Fruit fly (Drosophila melanogaster) whole organism, embryonic: ENCODE data around the gene CG15282.
A peak's percentile ranks its signal among the peaks of the same experiment; 100 is the strongest.

Experiments
- Abd-B ChIP-seq: fragments of 200-800 bp; sonication (Bioruptor generic); optimal IDR thresholded peaks from 2 replicates; lab custom pipeline; 2018; ENCODE audit warnings: missing biosample characterization, mild to moderate bottlenecking, missing genetic modification characterization, moderate library complexity
- Ada2b ChIP-seq: fragments of 200-800 bp; sonication (Bioruptor generic); IDR thresholded peaks from 2 replicates; pipeline ENCODE4 v1.3.6; 2022; ENCODE audit warnings: missing biosample characterization, missing genetic modification characterization
- Atf6 ChIP-seq: fragments of 200-800 bp; sonication (Bioruptor generic); IDR thresholded peaks from 2 replicates; pipeline ENCODE4 v1.3.6; 2022; ENCODE audit warnings: missing biosample characterization, missing genetic modification characterization
- BEAF-32 ChIP-seq: fragments of 200-800 bp; sonication (Bioruptor generic); optimal IDR thresholded peaks from 3 replicates; lab custom pipeline; 2017; ENCODE audit warnings: missing biosample characterization, missing genetic modification characterization, mild to moderate bottlenecking, moderate library complexity, missing genetic modification reagents
- CG1024 ChIP-seq: fragments of 200-800 bp; sonication (Bioruptor generic); IDR thresholded peaks from 2 replicates; pipeline ENCODE4 v1.3.6; 2022; ENCODE audit warnings: missing biosample characterization, missing genetic modification characterization
- CG10267 ChIP-seq: fragments of 200-800 bp; sonication (Bioruptor generic); optimal IDR thresholded peaks from 2 replicates; lab custom pipeline; 2018; ENCODE audit warnings: missing biosample characterization, mild to moderate bottlenecking, missing genetic modification characterization, moderate library complexity
- CG10431 ChIP-seq: fragments of 200-800 bp; sonication (Bioruptor generic); optimal IDR thresholded peaks from 3 replicates; lab custom pipeline; 2018; ENCODE audit warnings: missing biosample characterization, mild to moderate bottlenecking, missing genetic modification characterization
- CG10565 ChIP-seq: fragments of 200-800 bp; sonication (Bioruptor generic); optimal IDR thresholded peaks from 3 replicates; lab custom pipeline; 2016; ENCODE audit warnings: missing biosample characterization, mild to moderate bottlenecking, missing genetic modification characterization
- CG13424 ChIP-seq: fragments of 200-800 bp; sonication (Bioruptor generic); optimal IDR thresholded peaks from 2 replicates; lab custom pipeline; 2019; ENCODE audit warnings: missing biosample characterization, mild to moderate bottlenecking, missing genetic modification characterization, moderate library complexity
- CG14014 ChIP-seq: fragments of 200-800 bp; sonication (Bioruptor generic); IDR thresholded peaks from 2 replicates; pipeline ENCODE4 v1.3.6; 2022; ENCODE audit warnings: missing biosample characterization, missing genetic modification characterization
- CG14860 ChIP-seq: fragments of 200-800 bp; sonication (Bioruptor generic); IDR thresholded peaks from 3 replicates; pipeline ENCODE4 v1.3.6; 2022; ENCODE audit warnings: missing biosample characterization, missing genetic modification characterization; ENCODE audit not compliant: partially characterized antibody
- CG15514 ChIP-seq: fragments of 200-800 bp; sonication (Bioruptor generic); optimal IDR thresholded peaks from 3 replicates; lab custom pipeline; 2017; ENCODE audit warnings: missing biosample characterization, missing genetic modification characterization, mild to moderate bottlenecking, moderate library complexity, missing genetic modification reagents
- CG1647 ChIP-seq: fragments of 200-800 bp; sonication (Bioruptor generic); optimal IDR thresholded peaks from 3 replicates; lab custom pipeline; 2016; ENCODE audit warnings: missing biosample characterization, missing genetic modification characterization
- CG17328 ChIP-seq: fragments of 200-800 bp; sonication (Bioruptor generic); IDR thresholded peaks from 2 replicates; pipeline ENCODE4 v1.3.6; 2022; ENCODE audit warnings: missing biosample characterization, missing genetic modification characterization
- CG18476 ChIP-seq: fragments of 200-800 bp; sonication (Bioruptor generic); optimal IDR thresholded peaks from 2 replicates; lab custom pipeline; 2016; ENCODE audit warnings: missing biosample characterization, mild to moderate bottlenecking, missing genetic modification characterization
- CG34224 ChIP-seq: fragments of 200-800 bp; sonication (Bioruptor generic); IDR thresholded peaks from 3 replicates; pipeline ENCODE4 v1.3.6; 2022; ENCODE audit warnings: missing biosample characterization, missing genetic modification characterization; ENCODE audit not compliant: partially characterized antibody
- CG42726 ChIP-seq: fragments of 200-800 bp; sonication (Bioruptor generic); IDR thresholded peaks from 2 replicates; pipeline ENCODE4 v1.3.6; 2022; ENCODE audit warnings: missing biosample characterization, missing genetic modification characterization; ENCODE audit not compliant: partially characterized antibody
- CG43689 ChIP-seq: fragments of 200-800 bp; sonication (Bioruptor generic); IDR thresholded peaks from 2 replicates; pipeline ENCODE4 v1.3.6; 2022; ENCODE audit warnings: missing biosample characterization, missing genetic modification characterization
- CG5953 ChIP-seq: fragments of 200-800 bp; sonication (Bioruptor generic); IDR thresholded peaks from 2 replicates; pipeline ENCODE4 v1.3.6; 2022; ENCODE audit warnings: missing biosample characterization, missing genetic modification characterization
- CG6654 ChIP-seq: fragments of 200-800 bp; sonication (Bioruptor generic); optimal IDR thresholded peaks from 2 replicates; lab custom pipeline; 2017; ENCODE audit warnings: missing biosample characterization, mild to moderate bottlenecking, missing genetic modification characterization
- CG7786 ChIP-seq: fragments of 200-800 bp; sonication (Bioruptor generic); optimal IDR thresholded peaks from 2 replicates; lab custom pipeline; 2016; ENCODE audit warnings: missing biosample characterization, missing genetic modification characterization
- CG7963 ChIP-seq: fragments of 200-800 bp; sonication (Bioruptor generic); IDR thresholded peaks from 3 replicates; pipeline ENCODE4 v1.3.6; 2022; ENCODE audit warnings: missing biosample characterization, missing genetic modification characterization; ENCODE audit not compliant: partially characterized antibody
- CrebB ChIP-seq: fragments of 200-800 bp; sonication (Bioruptor generic); optimal IDR thresholded peaks from 3 replicates; lab custom pipeline; 2018; ENCODE audit warnings: missing biosample characterization, mild to moderate bottlenecking, missing genetic modification characterization
- D19A ChIP-seq: fragments of 200-800 bp; optimal IDR thresholded peaks from 3 replicates; lab custom pipeline; 2019; ENCODE audit warnings: missing biosample characterization, mild to moderate bottlenecking, missing genetic modification characterization, moderate library complexity
- Dfd ChIP-seq, 2 experiments: fragments of >200 bp; optimal IDR thresholded peaks; 2 replicates each; lab custom pipeline; 2017; ENCODE audit warnings: missing biosample characterization in 2 of 2, missing genetic modification characterization in 2 of 2
- Dp ChIP-seq: fragments of 200-800 bp; sonication (Bioruptor generic); optimal IDR thresholded peaks from 2 replicates; lab custom pipeline; 2018; ENCODE audit warnings: missing biosample characterization, mild to moderate bottlenecking, missing genetic modification characterization, moderate library complexity
- E2f1 ChIP-seq: fragments of 200-800 bp; sonication (Bioruptor generic); IDR thresholded peaks from 2 replicates; pipeline ENCODE4 v1.3.6; 2022; ENCODE audit warnings: missing biosample characterization, missing genetic modification characterization
- ERR ChIP-seq: fragments of 200-800 bp; sonication (Bioruptor generic); optimal IDR thresholded peaks from 2 replicates; lab custom pipeline; 2016; ENCODE audit warnings: missing biosample characterization, missing genetic modification characterization
- Mad ChIP-seq: fragments of 200-800 bp; sonication (Bioruptor generic); optimal IDR thresholded peaks from 2 replicates; lab custom pipeline; 2016; ENCODE audit warnings: missing biosample characterization, missing genetic modification characterization
- NfI ChIP-seq: fragments of 200-800 bp; sonication (Bioruptor generic); optimal IDR thresholded peaks from 3 replicates; lab custom pipeline; 2018; ENCODE audit warnings: missing biosample characterization, mild to moderate bottlenecking, missing genetic modification characterization, moderate library complexity
- Poxn ChIP-seq: fragments of 200-800 bp; sonication (Bioruptor generic); IDR thresholded peaks from 2 replicates; pipeline ENCODE4 v1.3.6; 2022; ENCODE audit warnings: missing biosample characterization, missing genetic modification characterization
- Sox102F ChIP-seq: fragments of 200-800 bp; sonication (Bioruptor generic); optimal IDR thresholded peaks from 2 replicates; lab custom pipeline; 2018; ENCODE audit warnings: missing biosample characterization, mild to moderate bottlenecking, missing genetic modification characterization, moderate library complexity
- Ssrp ChIP-seq: fragments of 200-800 bp; sonication (Bioruptor generic); optimal IDR thresholded peaks from 2 replicates; lab custom pipeline; 2018; ENCODE audit warnings: missing biosample characterization, mild to moderate bottlenecking, missing genetic modification characterization, moderate library complexity
- Stat92E ChIP-seq, 3 experiments: fragments of >200 bp in 2 of 3; fragments of 200-800 bp in 1 of 3; sonication (Bioruptor generic) in 1 of 3; optimal IDR thresholded peaks; 2 replicates each; lab custom pipeline; 2017 to 2019; ENCODE audit warnings: missing biosample characterization in 3 of 3, missing genetic modification characterization in 3 of 3, mild to moderate bottlenecking in 1 of 3, moderate library complexity in 1 of 3
- Vsx1 ChIP-seq: fragments of 200-800 bp; sonication (Bioruptor generic); optimal IDR thresholded peaks from 2 replicates; lab custom pipeline; 2017; ENCODE audit warnings: missing biosample characterization, mild to moderate bottlenecking, missing genetic modification characterization, missing genetic modification reagents
- Xbp1 ChIP-seq: fragments of 200-800 bp; sonication (Bioruptor generic); optimal IDR thresholded peaks from 3 replicates; lab custom pipeline; 2016; ENCODE audit warnings: missing biosample characterization, mild to moderate bottlenecking, missing genetic modification characterization
- ap ChIP-seq: fragments of 200-800 bp; sonication (Bioruptor generic); IDR thresholded peaks from 2 replicates; pipeline ENCODE4 v1.3.6; 2022; ENCODE audit warnings: missing biosample characterization, missing genetic modification characterization
- bab2 ChIP-seq: fragments of 200-800 bp; sonication (Bioruptor generic); optimal IDR thresholded peaks from 2 replicates; lab custom pipeline; 2016; ENCODE audit warnings: missing biosample characterization, missing genetic modification characterization
- btn ChIP-seq: fragments of 200-800 bp; sonication (Bioruptor generic); optimal IDR thresholded peaks from 2 replicates; lab custom pipeline; 2016; ENCODE audit warnings: missing biosample characterization, missing genetic modification characterization
- caup ChIP-seq: fragments of 200-800 bp; sonication (Bioruptor generic); optimal IDR thresholded peaks from 3 replicates; lab custom pipeline; 2017; ENCODE audit warnings: missing biosample characterization, mild to moderate bottlenecking, missing genetic modification characterization, moderate library complexity; ENCODE audit not compliant: severe bottlenecking
- ftz-f1 ChIP-seq: fragments of 200-800 bp; sonication (Bioruptor generic); optimal IDR thresholded peaks from 2 replicates; lab custom pipeline; 2016; ENCODE audit warnings: missing biosample characterization, missing genetic modification characterization
- grau ChIP-seq: fragments of 200-800 bp; optimal IDR thresholded peaks from 3 replicates; lab custom pipeline; 2019; ENCODE audit warnings: missing biosample characterization, mild to moderate bottlenecking, missing genetic modification characterization, moderate library complexity
- gro ChIP-seq: fragments of 200-800 bp; sonication (Bioruptor generic); optimal IDR thresholded peaks from 2 replicates; lab custom pipeline; 2016; ENCODE audit warnings: missing biosample characterization, missing genetic modification characterization
- kah ChIP-seq: fragments of 200-800 bp; sonication (Bioruptor generic); optimal IDR thresholded peaks from 2 replicates; lab custom pipeline; 2018; ENCODE audit warnings: missing biosample characterization, mild to moderate bottlenecking, missing genetic modification characterization
- knrl ChIP-seq: fragments of 200-800 bp; sonication (Bioruptor generic); IDR thresholded peaks from 3 replicates; pipeline ENCODE4 v1.3.6; 2022; ENCODE audit warnings: missing biosample characterization, missing genetic modification characterization; ENCODE audit not compliant: partially characterized antibody
- maf-S ChIP-seq: fragments of 200-800 bp; sonication (Bioruptor generic); optimal IDR thresholded peaks from 2 replicates; lab custom pipeline; 2016; ENCODE audit warnings: missing biosample characterization, missing genetic modification characterization
- mirr ChIP-seq: fragments of 200-800 bp; sonication (Bioruptor generic); optimal IDR thresholded peaks from 3 replicates; lab custom pipeline; 2018; ENCODE audit warnings: missing biosample characterization, mild to moderate bottlenecking, missing genetic modification characterization
- sob ChIP-seq: fragments of 200-800 bp; sonication (Bioruptor generic); IDR thresholded peaks from 2 replicates; pipeline ENCODE4 v1.3.6; 2022; ENCODE audit warnings: missing biosample characterization, missing genetic modification characterization
- vvl ChIP-seq: fragments of 200-800 bp; sonication (Bioruptor generic); IDR thresholded peaks from 2 replicates; pipeline ENCODE4 v1.3.6; 2022; ENCODE audit warnings: missing biosample characterization, missing genetic modification characterization

The CG15282 gene

dm6 chr2L:14685637-14686232, 26.5 kb upstream of the CG15282 start (continued):
- TF ChIP-seq Mad (peak; percentile 75), CG1647 (GFP tag; lab: Kevin White, UChicago) (peak; percentile 93), Stat92E (GFP tag; optimal IDR thresholded peaks at IDR 0.05; lab: Kevin White, UChicago) (no peak), CG13424 (peak; percentile 74), knrl (GFP tag; lab: Robert Waterston, UW) (no peak), CG14860 (GFP tag; lab: Robert Waterston, UW) (no peak), CG10267 (tag; lab: Kevin White, UChicago) (peak; percentile 50), Abd-B (GFP tag; lab: Kevin White, UChicago) (no peak), NfI (GFP tag; lab: Kevin White, UChicago) (peak; percentile 68), mirr (peak; percentile 85), Sox102F (GFP tag; lab: Kevin White, UChicago) (peak; percentile 67), CG1024 (GFP tag; lab: Robert Waterston, UW) (peak; percentile 89), CG17328 (GFP tag; lab: Robert Waterston, UW) (peak; percentile 47; the same call in 1 of the 2 replicates), E2f1 (GFP tag; lab: Robert Waterston, UW) (peak; percentile 71; the same call in 1 of the 2 replicates), ERR (peak; percentile 93), maf-S (GFP tag; lab: Kevin White, UChicago) (peak; percentile 89), CG10431 (peak; percentile 88), Ada2b (GFP tag; lab: Robert Waterston, UW) (peak; percentile 53; the same call in 1 of the 2 replicates), BEAF-32 (no peak), caup (GFP tag; lab: Kevin White, UChicago) (peak; percentile 95), CG18476 (GFP tag; lab: Kevin White, UChicago) (peak; percentile 89), CrebB (tag; lab: Kevin White, UChicago) (peak; percentile 90), Dp (GFP tag; lab: Kevin White, UChicago) (no peak), Dfd (GFP tag; optimal IDR thresholded peaks at IDR 0.05; lab: Kevin White, UChicago) (no peak), gro (GFP tag; lab: Kevin White, UChicago) (peak; percentile 92), CG10565 (GFP tag; lab: Kevin White, UChicago) (peak; percentile 46), grau (tag; lab: Kevin White, UChicago) (peak; percentile 64), sob (peak; percentile 92), Atf6 (peak; percentile 94), ftz-f1 (peak; percentile 6), Ssrp (peak; percentile 11), CG15514 (GFP tag; lab: Kevin White, UChicago) (peak; percentile 89), ap (no peak), CG34224 (GFP tag; lab: Robert Waterston, UW) (no peak), CG5953 (GFP tag; lab: Robert Waterston, UW) (peak; percentile 64; the same call in 1 of the 2 replicates), Xbp1 (peak; percentile 46), vvl (GFP tag; lab: Robert Waterston, UW) (peak; percentile 82), CG42726 (GFP tag; lab: Robert Waterston, UW) (no peak), btn (GFP tag; lab: Kevin White, UChicago) (peak; percentile 87), CG43689 (GFP tag; lab: Robert Waterston, UW) (peak; percentile 48; the same call in 1 of the 2 replicates), kah (GFP tag; lab: Kevin White, UChicago) (peak; percentile 69), bab2 (GFP tag; lab: Kevin White, UChicago) (peak; percentile 89), CG14014 (GFP tag; lab: Robert Waterston, UW) (peak; percentile 89), Poxn (GFP tag; lab: Robert Waterston, UW) (peak; percentile 52; the same call in 1 of the 2 replicates), CG7786 (GFP tag; lab: Kevin White, UChicago) (peak; percentile 87), D19A (tag; lab: Kevin White, UChicago) (peak; percentile 72), Vsx1 (GFP tag; lab: Kevin White, UChicago) (peak; percentile 90), CG6654 (GFP tag; lab: Kevin White, UChicago) (peak; percentile 41), CG7963 (GFP tag; lab: Robert Waterston, UW) (no peak)
